Worm (Caenorhabditis elegans) whole organism, young adult: ENCODE measurements around the gene twk-5.

Experiments
- C17E4.6 ChIP-seq: fragments of 200-800 bp; sonication (Bioruptor generic); IDR thresholded peaks from 2 replicates; pipeline ENCODE4 v1.3.6; 2022; ENCODE audit warnings: missing genetic modification reagents, missing genetic modification characterization, missing compliant biosample characterization
- F57C9.4 ChIP-seq: sonication (generic microtip); optimal IDR thresholded peaks from 2 replicates; lab custom pipeline; 2017; ENCODE audit warnings: mild to moderate bottlenecking, missing genetic modification characterization, missing compliant biosample characterization

ce11 chrII:11444973-11445372 lies 40.1 kb downstream of the twk-5 start, which contains the start of gene W02B12.13:
- no peak for TF ChIP-seq F57C9.4 (tag; lab: Kevin White, UChicago)
- TF ChIP-seq C17E4.6 (GFP tag; lab: Robert Waterston, UW) = no peak
